Worm (Caenorhabditis elegans): ENCODE measurements around the gene C55C3.8.

DNA sequence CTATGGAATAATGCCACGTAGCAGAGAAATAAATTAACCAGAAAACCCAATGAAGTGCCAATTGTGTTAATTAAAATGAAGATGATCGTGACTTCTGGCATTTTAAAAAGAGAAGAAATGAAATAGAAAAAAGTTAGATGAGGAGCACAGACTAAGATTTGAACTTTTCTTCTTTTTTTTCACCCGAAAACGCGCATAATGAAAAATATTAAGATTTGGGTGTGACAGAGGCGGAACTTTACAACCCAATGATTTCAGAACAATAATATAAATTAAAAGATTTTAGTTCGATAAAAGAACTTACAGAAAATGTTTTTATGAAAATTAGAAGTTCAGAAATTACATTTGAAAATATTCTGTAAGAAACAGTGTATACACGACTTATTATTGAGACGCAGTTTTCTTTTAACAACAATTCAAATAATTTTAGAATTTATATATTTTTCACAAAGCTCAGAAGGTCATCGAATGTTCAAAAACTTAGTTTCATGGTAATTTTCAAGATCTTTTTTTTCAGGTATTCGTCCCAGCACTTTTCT lies 45.2 kb upstream of the C55C3.8 start, which contains the start of the genes srd-8 and B0547.2:
- TF ChIP-seq ama-1 (optimal IDR thresholded peaks at IDR 0.05) (no peak), spr-3 (GFP tag; optimal IDR thresholded peaks at IDR 0.05) (no peak), pha-4 (GFP tag; IDR thresholded peaks at IDR 0.05) (no peak), pha-4 (tag; optimal IDR thresholded peaks at IDR 0.05) (no peak), unc-62 (GFP tag; optimal IDR thresholded peaks at IDR 0.05 in 1 of 2) (no peak), unc-62 (tag; optimal IDR thresholded peaks at IDR 0.05) (no peak), duxl-1 (tag; optimal IDR thresholded peaks at IDR 0.05; ENCODE audit: poor library complexity) (no peak), dmd-8 (GFP tag; IDR thresholded peaks at IDR 0.05) (no peak), dve-1 (tag; optimal IDR thresholded peaks at IDR 0.05; ENCODE audit: insufficient read depth) (no peak), nhr-102 (tag; optimal IDR thresholded peaks at IDR 0.05) (no peak), pqm-1 (tag; optimal IDR thresholded peaks at IDR 0.05) (no peak)
